Fruit fly (Drosophila melanogaster) whole organism, embryonic: ENCODE measurements around the gene Kr-h1.

Experiments used
- Atf-2 ChIP-seq: fragments of 200-800 bp; sonication (Bioruptor generic); optimal IDR thresholded peaks from 2 replicates; lab custom pipeline; 2016; ENCODE audit warnings: missing biosample characterization, missing genetic modification characterization
- Bgb ChIP-seq: fragments of 200-800 bp; sonication (Bioruptor generic); IDR thresholded peaks from 2 replicates; pipeline ENCODE4 v1.3.6; 2022; ENCODE audit warnings: missing biosample characterization, missing genetic modification characterization; ENCODE audit not compliant: partially characterized antibody
- BtbVII ChIP-seq: fragments of 200-800 bp; sonication (Bioruptor generic); optimal IDR thresholded peaks from 3 replicates; lab custom pipeline; 2017; ENCODE audit warnings: missing biosample characterization, mild to moderate bottlenecking, missing genetic modification characterization
- CG10543 ChIP-seq: fragments of 200-800 bp; sonication (Bioruptor generic); optimal IDR thresholded peaks from 3 replicates; lab custom pipeline; 2017; ENCODE audit warnings: missing biosample characterization, mild to moderate bottlenecking, missing genetic modification characterization, moderate library complexity
- CG11093 ChIP-seq: fragments of 200-800 bp; sonication (Bioruptor generic); IDR thresholded peaks from 3 replicates; pipeline ENCODE4 v1.3.6; 2022; ENCODE audit warnings: missing biosample characterization, missing genetic modification characterization
- CG11247 ChIP-seq: fragments of 200-800 bp; sonication (Bioruptor generic); IDR thresholded peaks from 2 replicates; pipeline ENCODE4 v1.3.6; 2022; ENCODE audit warnings: missing biosample characterization, missing genetic modification characterization
- CG15479 ChIP-seq: fragments of 200-800 bp; sonication (Bioruptor generic); optimal IDR thresholded peaks from 3 replicates; lab custom pipeline; 2019; ENCODE audit warnings: missing biosample characterization, mild to moderate bottlenecking, missing genetic modification characterization, moderate library complexity
- CG17612 ChIP-seq: fragments of 200-800 bp; sonication (Bioruptor generic); IDR thresholded peaks from 2 replicates; pipeline ENCODE4 v1.3.6; 2022; ENCODE audit warnings: missing biosample characterization, missing genetic modification characterization
- CG18262 ChIP-seq: fragments of 200-800 bp; optimal IDR thresholded peaks from 3 replicates; lab custom pipeline; 2019; ENCODE audit warnings: missing biosample characterization, mild to moderate bottlenecking, missing genetic modification characterization, moderate library complexity
- CG18764 ChIP-seq: fragments of 200-800 bp; sonication (Bioruptor generic); optimal IDR thresholded peaks from 3 replicates; lab custom pipeline; 2016; ENCODE audit warnings: missing biosample characterization, missing genetic modification characterization
- CG3163 ChIP-seq: fragments of 200-800 bp; sonication (Bioruptor generic); optimal IDR thresholded peaks from 3 replicates; lab custom pipeline; 2016; ENCODE audit warnings: missing biosample characterization, missing genetic modification characterization
- CG3407 ChIP-seq: fragments of 200-800 bp; sonication (Bioruptor generic); optimal IDR thresholded peaks from 2 replicates; lab custom pipeline; 2018; ENCODE audit warnings: missing biosample characterization, mild to moderate bottlenecking, missing genetic modification characterization
- CG4328 ChIP-seq: fragments of 200-800 bp; sonication (Bioruptor generic); optimal IDR thresholded peaks from 3 replicates; lab custom pipeline; 2017; ENCODE audit warnings: missing biosample characterization, missing genetic modification reagents, missing genetic modification characterization
- CG4360 ChIP-seq: fragments of 200-800 bp; sonication (Bioruptor generic); IDR thresholded peaks from 2 replicates; pipeline ENCODE4 v1.3.6; 2022; ENCODE audit warnings: missing biosample characterization, missing genetic modification characterization
- CG4424 ChIP-seq: fragments of 200-800 bp; sonication (Bioruptor generic); optimal IDR thresholded peaks from 3 replicates; lab custom pipeline; 2016; ENCODE audit warnings: missing biosample characterization, missing genetic modification characterization
- CG4730 ChIP-seq: fragments of 200-800 bp; sonication (Bioruptor generic); IDR thresholded peaks from 2 replicates; pipeline ENCODE4 v1.3.6; 2022; ENCODE audit warnings: missing biosample characterization, missing genetic modification characterization
- CG6791 ChIP-seq: fragments of 200-800 bp; sonication (Bioruptor generic); IDR thresholded peaks from 3 replicates; pipeline ENCODE4 v1.3.6; 2022; ENCODE audit warnings: missing biosample characterization, missing genetic modification characterization; ENCODE audit not compliant: partially characterized antibody
- CG7987 ChIP-seq: fragments of 200-800 bp; sonication (Bioruptor generic); optimal IDR thresholded peaks from 2 replicates; lab custom pipeline; 2018; ENCODE audit warnings: missing biosample characterization, mild to moderate bottlenecking, missing genetic modification characterization, moderate library complexity
- CG8089 ChIP-seq: fragments of 200-800 bp; sonication (Bioruptor generic); optimal IDR thresholded peaks from 3 replicates; lab custom pipeline; 2016; ENCODE audit warnings: missing biosample characterization, missing genetic modification characterization
- CG8281 ChIP-seq: fragments of 200-800 bp; sonication (Bioruptor generic); optimal IDR thresholded peaks from 2 replicates; lab custom pipeline; 2018; ENCODE audit warnings: missing biosample characterization, mild to moderate bottlenecking, missing genetic modification characterization, moderate library complexity
- CrebB ChIP-seq: fragments of 200-800 bp; sonication (Bioruptor generic); optimal IDR thresholded peaks from 3 replicates; lab custom pipeline; 2018; ENCODE audit warnings: missing biosample characterization, mild to moderate bottlenecking, missing genetic modification characterization
- Elba2 ChIP-seq: fragments of 200-800 bp; sonication (Bioruptor generic); optimal IDR thresholded peaks from 3 replicates; lab custom pipeline; 2016; ENCODE audit warnings: missing biosample characterization, missing genetic modification characterization
- Fer2 ChIP-seq: fragments of 200-800 bp; sonication (Bioruptor generic); optimal IDR thresholded peaks from 2 replicates; lab custom pipeline; 2018; ENCODE audit warnings: missing biosample characterization, mild to moderate bottlenecking, missing genetic modification characterization, moderate library complexity
- H2.0 ChIP-seq: fragments of 200-800 bp; sonication (Bioruptor generic); IDR thresholded peaks from 2 replicates; pipeline ENCODE4 v1.3.6; 2022; ENCODE audit warnings: missing biosample characterization, missing genetic modification characterization
- HHEX ChIP-seq: fragments of 200-800 bp; sonication (Bioruptor generic); optimal IDR thresholded peaks from 3 replicates; lab custom pipeline; 2017; ENCODE audit warnings: missing biosample characterization, mild to moderate bottlenecking, missing genetic modification characterization, missing genetic modification reagents
- Hr39 ChIP-seq: fragments of >200 bp; optimal IDR thresholded peaks from 2 replicates; lab custom pipeline; 2017
- Hsf ChIP-seq: fragments of 200-800 bp; sonication (Bioruptor generic); optimal IDR thresholded peaks from 3 replicates; lab custom pipeline; 2016; ENCODE audit warnings: missing biosample characterization, missing genetic modification characterization
- Nf-YB ChIP-seq: fragments of 200-800 bp; sonication (Bioruptor generic); optimal IDR thresholded peaks from 3 replicates; lab custom pipeline; 2019; ENCODE audit warnings: missing biosample characterization, mild to moderate bottlenecking, missing genetic modification characterization, moderate library complexity
- Nf-YC ChIP-seq: fragments of 200-800 bp; optimal IDR thresholded peaks from 3 replicates; lab custom pipeline; 2019; ENCODE audit warnings: missing biosample characterization, mild to moderate bottlenecking, missing genetic modification characterization, moderate library complexity
- Scr ChIP-seq: fragments of 200-800 bp; sonication (Bioruptor generic); IDR thresholded peaks from 2 replicates; pipeline ENCODE4 v1.3.6; 2022; ENCODE audit warnings: missing biosample characterization, missing genetic modification characterization; ENCODE audit not compliant: partially characterized antibody
- ab ChIP-seq: fragments of 200-800 bp; sonication (Bioruptor generic); optimal IDR thresholded peaks from 2 replicates; lab custom pipeline; 2016; ENCODE audit warnings: missing biosample characterization, missing genetic modification characterization
- ap ChIP-seq: fragments of 200-800 bp; sonication (Bioruptor generic); IDR thresholded peaks from 2 replicates; pipeline ENCODE4 v1.3.6; 2022; ENCODE audit warnings: missing biosample characterization, missing genetic modification characterization
- bowl ChIP-seq: fragments of 200-800 bp; sonication (Bioruptor generic); IDR thresholded peaks from 2 replicates; pipeline ENCODE4 v1.3.6; 2022; ENCODE audit warnings: missing biosample characterization, missing genetic modification characterization
- chinmo ChIP-seq: fragments of 200-800 bp; sonication (Bioruptor generic); IDR thresholded peaks from 4 replicates; pipeline ENCODE4 v1.3.6; 2022; ENCODE audit warnings: missing biosample characterization, missing genetic modification characterization; ENCODE audit not compliant: partially characterized antibody
- chm ChIP-seq: fragments of 200-800 bp; sonication (Bioruptor generic); IDR thresholded peaks from 2 replicates; pipeline ENCODE4 v1.3.6; 2022; ENCODE audit warnings: missing biosample characterization, missing genetic modification characterization
- croc ChIP-seq: fragments of 200-800 bp; sonication (Bioruptor generic); conservative IDR thresholded peaks from 3 replicates; pipeline ENCODE4 v1.3.6; 2022; ENCODE audit warnings: missing biosample characterization, missing genetic modification characterization
- dm ChIP-seq: fragments of 200-800 bp; sonication (Bioruptor generic); optimal IDR thresholded peaks from 3 replicates; lab custom pipeline; 2016; ENCODE audit warnings: missing biosample characterization, missing genetic modification characterization
- dmrt99B ChIP-seq: fragments of 200-800 bp; sonication (Bioruptor generic); optimal IDR thresholded peaks from 2 replicates; lab custom pipeline; 2018; ENCODE audit warnings: missing biosample characterization, mild to moderate bottlenecking, missing genetic modification characterization, moderate library complexity
- fd102C ChIP-seq: fragments of 200-800 bp; sonication (Bioruptor generic); optimal IDR thresholded peaks from 2 replicates; lab custom pipeline; 2018; ENCODE audit warnings: missing biosample characterization, mild to moderate bottlenecking, missing genetic modification characterization, moderate library complexity
- grn ChIP-seq: fragments of 200-800 bp; sonication (Bioruptor generic); optimal IDR thresholded peaks from 3 replicates; lab custom pipeline; 2017; ENCODE audit warnings: missing biosample characterization, missing genetic modification characterization
- kay ChIP-seq: fragments of 200-800 bp; sonication (Bioruptor generic); optimal IDR thresholded peaks from 2 replicates; lab custom pipeline; 2016; ENCODE audit warnings: missing biosample characterization, missing genetic modification characterization
- otp ChIP-seq: fragments of 200-800 bp; sonication (Bioruptor generic); IDR thresholded peaks from 3 replicates; pipeline ENCODE4, ENCODE4 v1.3.6; 2022; ENCODE audit warnings: missing biosample characterization, missing genetic modification characterization
- pfk ChIP-seq: fragments of 200-800 bp; sonication (Bioruptor generic); optimal IDR thresholded peaks from 2 replicates; lab custom pipeline; 2018; ENCODE audit warnings: missing biosample characterization, mild to moderate bottlenecking, missing genetic modification characterization, moderate library complexity
- shn ChIP-seq: fragments of 200-800 bp; sonication (Bioruptor generic); optimal IDR thresholded peaks from 3 replicates; lab custom pipeline; 2016; ENCODE audit warnings: missing biosample characterization, missing genetic modification characterization
- sim ChIP-seq: fragments of 200-800 bp; sonication (Bioruptor generic); IDR thresholded peaks from 2 replicates; pipeline ENCODE4 v1.3.6; 2022; ENCODE audit warnings: missing biosample characterization, missing genetic modification characterization
- so ChIP-seq: fragments of 200-800 bp; sonication (Bioruptor generic); IDR thresholded peaks from 3 replicates; pipeline ENCODE4 v1.3.6; 2022; ENCODE audit warnings: missing biosample characterization, missing genetic modification characterization
- sob ChIP-seq: fragments of 200-800 bp; sonication (Bioruptor generic); IDR thresholded peaks from 2 replicates; pipeline ENCODE4 v1.3.6; 2022; ENCODE audit warnings: missing biosample characterization, missing genetic modification characterization
- stc ChIP-seq: fragments of 200-800 bp; sonication (Bioruptor generic); IDR thresholded peaks from 2 replicates; pipeline ENCODE4 v1.3.6; 2022; ENCODE audit warnings: missing biosample characterization, missing genetic modification characterization
- usp ChIP-seq: fragments of >200 bp; optimal IDR thresholded peaks from 2 replicates; lab custom pipeline; 2017; ENCODE audit warnings: missing biosample characterization, missing genetic modification characterization
- zf30C ChIP-seq: fragments of 200-800 bp; sonication (Bioruptor generic); optimal IDR thresholded peaks from 3 replicates; lab custom pipeline; 2018; ENCODE audit warnings: missing biosample characterization, mild to moderate bottlenecking, missing genetic modification characterization

The Kr-h1 gene

DNA sequence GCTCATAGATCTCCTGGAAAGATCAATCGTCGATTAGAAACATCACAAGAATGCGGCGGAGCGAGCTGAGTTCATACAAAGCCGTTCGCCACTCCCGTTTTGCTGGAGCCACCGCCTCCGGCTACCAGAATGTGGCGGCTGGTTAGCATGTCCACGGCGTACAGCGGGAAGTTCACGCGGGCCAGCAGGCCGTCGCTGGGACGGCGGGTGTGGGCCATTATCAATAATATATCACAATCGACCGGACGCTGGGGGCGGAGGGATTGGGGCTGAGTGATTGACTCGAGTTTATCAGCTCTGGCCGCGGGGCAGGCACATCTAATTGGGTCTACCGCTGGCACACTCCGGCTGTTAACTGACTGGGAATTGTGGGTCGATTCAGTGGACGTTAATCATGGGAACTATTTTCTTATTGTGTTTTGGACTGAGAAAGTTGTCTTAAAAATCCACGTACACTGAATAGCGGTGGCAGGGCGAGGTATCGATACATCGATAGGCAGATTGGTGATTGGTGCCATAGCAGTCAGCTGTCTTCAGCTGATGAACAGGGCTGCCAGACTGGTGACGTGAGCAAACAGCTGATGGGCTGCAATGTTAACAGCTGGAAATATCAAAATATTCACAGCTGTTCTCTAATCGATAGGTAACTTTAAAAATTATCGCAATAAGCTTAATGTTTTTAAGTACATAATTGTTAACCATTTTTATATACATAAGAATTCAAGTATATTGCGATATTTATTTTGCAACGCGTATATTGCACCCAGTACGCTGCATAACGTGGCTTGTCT is 16.3 kb downstream of the Kr-h1 start, which contains the start of gene CG9175 (continued):
- TF ChIP-seq CG4424, result peak; percentile 42
- no peak for TF ChIP-seq otp
- TF ChIP-seq dm (GFP tag; lab: Kevin White, UChicago), result peak; percentile 22
- TF ChIP-seq Bgb, result peak; percentile 98
- no peak for TF ChIP-seq CG8281 (tag; lab: Kevin White, UChicago)
- TF ChIP-seq CG3163 (GFP tag; lab: Kevin White, UChicago), result peak; percentile 23
- TF ChIP-seq CG4360 (GFP tag; lab: Robert Waterston, UW), result no peak
- TF ChIP-seq Elba2 (GFP tag; lab: Kevin White, UChicago), result peak; percentile 97
- no peak for TF ChIP-seq fd102C (GFP tag; lab: Kevin White, UChicago)
- peak; percentile 22 for TF ChIP-seq CG18262
- TF ChIP-seq CG11247, result 0 out of 2 replicates have a peak, but pooled peaks have one; percentile 13
- peak; percentile 41; the same call in 1 of the 2 replicates for TF ChIP-seq chm
- peak; percentile 94 for TF ChIP-seq CG6791 (GFP tag; lab: Robert Waterston, UW)
- no peak for TF ChIP-seq CG18764 (GFP tag; lab: Kevin White, UChicago)
- no peak for TF ChIP-seq zf30C (GFP tag; lab: Kevin White, UChicago)
- no peak for TF ChIP-seq shn (GFP tag; lab: Kevin White, UChicago)
- no peak for TF ChIP-seq usp
- no peak for TF ChIP-seq grn (GFP tag; lab: Kevin White, UChicago)
- TF ChIP-seq CG15479 (GFP tag; lab: Kevin White, UChicago), result no peak
- TF ChIP-seq Atf-2, result peak; percentile 7
- no peak for TF ChIP-seq HHEX (GFP tag; lab: Kevin White, UChicago)
- TF ChIP-seq CG17612, result no peak
- no peak for TF ChIP-seq CG8089 (GFP tag; lab: Kevin White, UChicago)
- no peak for TF ChIP-seq croc
- peak; percentile 99 for TF ChIP-seq chinmo (GFP tag; lab: Robert Waterston, UW)
- TF ChIP-seq stc, result peak; percentile 35; the same call in 1 of the 2 replicates
- no peak for TF ChIP-seq sim
- TF ChIP-seq pfk, result peak; percentile 35
- TF ChIP-seq BtbVII (GFP tag; lab: Kevin White, UChicago), result no peak
- no peak for TF ChIP-seq CG4730
- no peak for TF ChIP-seq kay (GFP tag; lab: Kevin White, UChicago)
- TF ChIP-seq CrebB, result peak; percentile 42
- TF ChIP-seq CG10543 (GFP tag; lab: Kevin White, UChicago), result peak; percentile 67
- TF ChIP-seq CG11093 (GFP tag; lab: Robert Waterston, UW), result no peak
- no peak for TF ChIP-seq Fer2 (tag; lab: Kevin White, UChicago)
- TF ChIP-seq so (GFP tag; lab: Robert Waterston, UW), result no peak
- no peak for TF ChIP-seq CG7987
- TF ChIP-seq CG4328 (GFP tag; lab: Kevin White, UChicago), result peak; percentile 4
- peak; percentile 40 for TF ChIP-seq Nf-YB (GFP tag; lab: Kevin White, UChicago)
- no peak for TF ChIP-seq Hr39 (lab: Kevin White, UChicago)
- TF ChIP-seq Hsf (GFP tag; lab: Kevin White, UChicago), result peak; percentile 26
- TF ChIP-seq sob, result peak; percentile 74
- peak; percentile 44 for TF ChIP-seq Nf-YC (tag; lab: Kevin White, UChicago)
- no peak for TF ChIP-seq H2.0 (GFP tag; lab: Robert Waterston, UW)
- no peak for TF ChIP-seq dmrt99B (tag; lab: Kevin White, UChicago)
- peak; percentile 93 for TF ChIP-seq Scr (GFP tag; lab: Robert Waterston, UW)
- no peak for TF ChIP-seq CG3407 (GFP tag; lab: Kevin White, UChicago)
- no peak for TF ChIP-seq ap
- no peak for TF ChIP-seq bowl (GFP tag; lab: Robert Waterston, UW)
- TF ChIP-seq ab (GFP tag; lab: Kevin White, UChicago), result no peak
